Fruit fly (Drosophila melanogaster) whole organism, embryonic: ENCODE measurements around the gene Csk.

ENCODE experiments used
- Atf6 ChIP-seq: fragments of 200-800 bp; sonication (Bioruptor generic); IDR thresholded peaks from 2 replicates; pipeline ENCODE4 v1.3.6; 2022; ENCODE audit warnings: missing biosample characterization, missing genetic modification characterization
- Awh ChIP-seq: fragments of 200-800 bp; sonication (Bioruptor generic); IDR thresholded peaks from 2 replicates; pipeline ENCODE4, ENCODE4 v1.3.6; 2022; ENCODE audit warnings: missing biosample characterization, missing genetic modification characterization
- Blimp-1 ChIP-seq: fragments of 200-800 bp; sonication (Bioruptor generic); optimal IDR thresholded peaks from 3 replicates; lab custom pipeline; 2018; ENCODE audit warnings: missing biosample characterization, missing genetic modification characterization, mild to moderate bottlenecking, moderate library complexity, missing genetic modification reagents
- CG10543 ChIP-seq: fragments of 200-800 bp; sonication (Bioruptor generic); optimal IDR thresholded peaks from 3 replicates; lab custom pipeline; 2017; ENCODE audit warnings: missing biosample characterization, mild to moderate bottlenecking, missing genetic modification characterization, moderate library complexity
- CG11695 ChIP-seq: fragments of 200-800 bp; sonication (Bioruptor generic); IDR thresholded peaks from 3 replicates; pipeline ENCODE4 v1.3.6; 2022; ENCODE audit warnings: missing biosample characterization, missing genetic modification characterization
- CG13287 ChIP-seq: fragments of 200-800 bp; sonication (Bioruptor generic); IDR thresholded peaks from 2 replicates; pipeline ENCODE4 v1.3.6; 2022; ENCODE audit warnings: missing biosample characterization, missing genetic modification characterization; ENCODE audit not compliant: partially characterized antibody
- CG15269 ChIP-seq: fragments of 200-800 bp; sonication (Bioruptor generic); optimal IDR thresholded peaks from 2 replicates; lab custom pipeline; 2018; ENCODE audit warnings: missing biosample characterization, mild to moderate bottlenecking, missing genetic modification characterization, moderate library complexity
- CG1603 ChIP-seq: fragments of 200-800 bp; sonication (Bioruptor generic); optimal IDR thresholded peaks from 2 replicates; lab custom pipeline; 2019; ENCODE audit warnings: missing biosample characterization, mild to moderate bottlenecking, missing genetic modification characterization, moderate library complexity
- CG16813 ChIP-seq: fragments of 200-800 bp; sonication (Bioruptor generic); IDR thresholded peaks from 3 replicates; pipeline ENCODE4 v1.3.6; 2022; ENCODE audit warnings: missing biosample characterization, missing genetic modification characterization; ENCODE audit not compliant: partially characterized antibody
- CG16863 ChIP-seq: fragments of 200-800 bp; sonication (Bioruptor generic); optimal IDR thresholded peaks from 3 replicates; lab custom pipeline; 2016; ENCODE audit warnings: missing biosample characterization, missing genetic modification characterization
- CG2889 ChIP-seq: fragments of 200-800 bp; sonication (Bioruptor generic); IDR thresholded peaks from 3 replicates; pipeline ENCODE4 v1.3.6; 2022; ENCODE audit warnings: missing biosample characterization, missing genetic modification characterization
- CG32772 ChIP-seq: fragments of 200-800 bp; sonication (Bioruptor generic); IDR thresholded peaks from 2 replicates; pipeline ENCODE4 v1.3.6; 2022; ENCODE audit warnings: missing biosample characterization, missing genetic modification characterization
- CG4854 ChIP-seq: fragments of 200-800 bp; sonication (Bioruptor generic); optimal IDR thresholded peaks from 2 replicates; lab custom pipeline; 2016; ENCODE audit warnings: missing biosample characterization, missing genetic modification characterization, inconsistent platforms
- CG5953 ChIP-seq: fragments of 200-800 bp; sonication (Bioruptor generic); IDR thresholded peaks from 2 replicates; pipeline ENCODE4 v1.3.6; 2022; ENCODE audit warnings: missing biosample characterization, missing genetic modification characterization
- CG6272 ChIP-seq: fragments of 200-800 bp; sonication (Bioruptor generic); IDR thresholded peaks from 2 replicates; pipeline ENCODE4 v1.3.6; 2022; ENCODE audit warnings: missing biosample characterization, missing genetic modification characterization
- CG6654 ChIP-seq: fragments of 200-800 bp; sonication (Bioruptor generic); optimal IDR thresholded peaks from 2 replicates; lab custom pipeline; 2017; ENCODE audit warnings: missing biosample characterization, mild to moderate bottlenecking, missing genetic modification characterization
- CG7372 ChIP-seq: fragments of 200-800 bp; sonication (Bioruptor generic); IDR thresholded peaks from 2 replicates; pipeline ENCODE4 v1.3.6; 2022; ENCODE audit warnings: missing biosample characterization, missing genetic modification characterization
- CG9932 ChIP-seq: fragments of 200-800 bp; sonication (Bioruptor generic); IDR thresholded peaks from 2 replicates; pipeline ENCODE4 v1.3.6; 2022; ENCODE audit warnings: missing biosample characterization, missing genetic modification characterization
- CHES-1-like ChIP-seq: fragments of 200-800 bp; sonication (Bioruptor generic); optimal IDR thresholded peaks from 2 replicates; lab custom pipeline; 2016; ENCODE audit warnings: missing biosample characterization, missing genetic modification characterization
- Dref ChIP-seq: fragments of 200-800 bp; sonication (Bioruptor generic); IDR thresholded peaks from 2 replicates; pipeline ENCODE4 v1.3.6; 2022; ENCODE audit warnings: missing biosample characterization, missing genetic modification characterization
- Drgx ChIP-seq: fragments of 200-800 bp; sonication (Bioruptor generic); IDR thresholded peaks from 2 replicates; pipeline ENCODE4 v1.3.6; 2022; ENCODE audit warnings: missing biosample characterization, missing genetic modification characterization
- Elba2 ChIP-seq: fragments of 200-800 bp; sonication (Bioruptor generic); optimal IDR thresholded peaks from 3 replicates; lab custom pipeline; 2016; ENCODE audit warnings: missing biosample characterization, missing genetic modification characterization
- Ets97D ChIP-seq: fragments of 200-800 bp; sonication (Bioruptor generic); optimal IDR thresholded peaks from 3 replicates; lab custom pipeline; 2016; ENCODE audit warnings: missing biosample characterization, missing genetic modification characterization
- Fer1 ChIP-seq: fragments of 200-800 bp; sonication (Bioruptor generic); optimal IDR thresholded peaks from 2 replicates; lab custom pipeline; 2017; ENCODE audit warnings: missing biosample characterization, mild to moderate bottlenecking, missing genetic modification characterization
- Fer2 ChIP-seq: fragments of 200-800 bp; sonication (Bioruptor generic); optimal IDR thresholded peaks from 2 replicates; lab custom pipeline; 2018; ENCODE audit warnings: missing biosample characterization, mild to moderate bottlenecking, missing genetic modification characterization, moderate library complexity
- HLH4C ChIP-seq: fragments of 200-800 bp; sonication (Bioruptor generic); IDR thresholded peaks from 3 replicates; pipeline ENCODE4 v1.3.6; 2022; ENCODE audit warnings: missing biosample characterization, missing genetic modification characterization; ENCODE audit not compliant: partially characterized antibody
- Hr51 ChIP-seq, 2 experiments: fragments of 200-800 bp; sonication (Bioruptor generic); optimal IDR thresholded peaks; 2 replicates in 1 of 2; 3 replicates in 1 of 2; lab custom pipeline; 2016 to 2018; ENCODE audit warnings: missing biosample characterization in 2 of 2, missing genetic modification characterization in 2 of 2, mild to moderate bottlenecking in 1 of 2, moderate library complexity in 1 of 2
- Pdp1 ChIP-seq, 2 experiments: fragments of 200-800 bp; sonication (Bioruptor generic); optimal IDR thresholded peaks; 3 replicates each; lab custom pipeline; 2016; ENCODE audit warnings: missing biosample characterization in 2 of 2, missing genetic modification characterization in 2 of 2, mild to moderate bottlenecking in 1 of 2, moderate library complexity in 1 of 2
- YL-1 ChIP-seq: fragments of 200-800 bp; sonication (Bioruptor generic); optimal IDR thresholded peaks from 3 replicates; lab custom pipeline; 2017; ENCODE audit warnings: missing biosample characterization, mild to moderate bottlenecking, missing genetic modification characterization
- ap ChIP-seq: fragments of 200-800 bp; sonication (Bioruptor generic); IDR thresholded peaks from 2 replicates; pipeline ENCODE4 v1.3.6; 2022; ENCODE audit warnings: missing biosample characterization, missing genetic modification characterization
- ase ChIP-seq: fragments of 200-800 bp; sonication (Bioruptor generic); IDR thresholded peaks from 3 replicates; pipeline ENCODE4 v1.3.6; 2022; ENCODE audit warnings: missing biosample characterization, missing genetic modification characterization
- cad ChIP-seq: fragments of >200 bp; optimal IDR thresholded peaks from 2 replicates; lab custom pipeline; 2017; ENCODE audit warnings: missing biosample characterization, missing genetic modification characterization
- crol ChIP-seq: fragments of 200-800 bp; sonication (Bioruptor generic); IDR thresholded peaks from 2 replicates; pipeline ENCODE4 v1.3.6; 2022; ENCODE audit warnings: missing biosample characterization, missing genetic modification characterization
- danr ChIP-seq: fragments of 200-800 bp; sonication (Bioruptor generic); IDR thresholded peaks from 2 replicates; pipeline ENCODE4 v1.3.6; 2022; ENCODE audit warnings: missing biosample characterization, missing genetic modification characterization
- dati ChIP-seq: fragments of 200-800 bp; sonication (Bioruptor generic); IDR thresholded peaks from 2 replicates; pipeline ENCODE4 v1.3.6; 2022; ENCODE audit warnings: missing biosample characterization, missing genetic modification characterization
- fd102C ChIP-seq: fragments of 200-800 bp; sonication (Bioruptor generic); optimal IDR thresholded peaks from 2 replicates; lab custom pipeline; 2018; ENCODE audit warnings: missing biosample characterization, mild to moderate bottlenecking, missing genetic modification characterization, moderate library complexity
- ftz-f1 ChIP-seq: fragments of 200-800 bp; sonication (Bioruptor generic); optimal IDR thresholded peaks from 2 replicates; lab custom pipeline; 2016; ENCODE audit warnings: missing biosample characterization, missing genetic modification characterization
- lbe ChIP-seq: fragments of 200-800 bp; sonication (Bioruptor generic); optimal IDR thresholded peaks from 2 replicates; lab custom pipeline; 2016; ENCODE audit warnings: missing biosample characterization, mild to moderate bottlenecking, missing genetic modification characterization
- nau ChIP-seq: fragments of 200-800 bp; sonication (Bioruptor generic); optimal IDR thresholded peaks from 3 replicates; lab custom pipeline; 2017; ENCODE audit warnings: missing biosample characterization, mild to moderate bottlenecking, missing genetic modification characterization, missing genetic modification reagents
- nmo ChIP-seq: fragments of 200-800 bp; sonication (Bioruptor generic); optimal IDR thresholded peaks from 2 replicates; lab custom pipeline; 2018; ENCODE audit warnings: missing biosample characterization, mild to moderate bottlenecking, missing genetic modification characterization, moderate library complexity
- otp ChIP-seq: fragments of 200-800 bp; sonication (Bioruptor generic); IDR thresholded peaks from 3 replicates; pipeline ENCODE4, ENCODE4 v1.3.6; 2022; ENCODE audit warnings: missing biosample characterization, missing genetic modification characterization
- pho ChIP-seq: fragments of 200-800 bp; sonication (Bioruptor generic); optimal IDR thresholded peaks from 2 replicates; lab custom pipeline; 2016; ENCODE audit warnings: missing biosample characterization, missing genetic modification characterization
- sens ChIP-seq: fragments of 200-800 bp; sonication (Bioruptor generic); peaks from one replicate; lab custom pipeline; 2016; ENCODE audit warnings: missing biosample characterization, missing genetic modification characterization
- sima ChIP-seq: fragments of 200-800 bp; sonication (Bioruptor generic); optimal IDR thresholded peaks from 2 replicates; lab custom pipeline; 2016; ENCODE audit warnings: missing biosample characterization, missing genetic modification characterization
- sob ChIP-seq: fragments of 200-800 bp; sonication (Bioruptor generic); IDR thresholded peaks from 2 replicates; pipeline ENCODE4 v1.3.6; 2022; ENCODE audit warnings: missing biosample characterization, missing genetic modification characterization
- tna ChIP-seq: fragments of 200-800 bp; sonication (Bioruptor generic); IDR thresholded peaks from 2 replicates; pipeline ENCODE4 v1.3.6; 2022; ENCODE audit warnings: missing biosample characterization, missing genetic modification characterization; ENCODE audit not compliant: partially characterized antibody
- vfl ChIP-seq: fragments of 200-800 bp; sonication (Bioruptor generic); optimal IDR thresholded peaks from 2 replicates; lab custom pipeline; 2016; ENCODE audit warnings: missing biosample characterization, missing genetic modification characterization
- zen2 ChIP-seq: fragments of 200-800 bp; sonication (Bioruptor generic); IDR thresholded peaks from 3 replicates; pipeline ENCODE4 v1.3.6; 2022; ENCODE audit warnings: missing biosample characterization, missing genetic modification characterization; ENCODE audit not compliant: partially characterized antibody

Csk gene

dm6 chr3R:11614507-11614906, 36.0 kb downstream of the Csk start:
- no peak for TF ChIP-seq CG16813 (GFP tag; lab: Robert Waterston, UW)
- no peak for TF ChIP-seq CG2889
- peak; percentile 54; the same call in 1 of the 2 replicates for TF ChIP-seq Drgx (GFP tag; lab: Robert Waterston, UW)
- no peak for TF ChIP-seq HLH4C (GFP tag; lab: Robert Waterston, UW)
- no peak for TF ChIP-seq CG6654
- no peak for TF ChIP-seq vfl (GFP tag; lab: Kevin White, UChicago)
- no peak for TF ChIP-seq CG10543 (GFP tag; lab: Kevin White, UChicago)
- TF ChIP-seq dati (GFP tag; lab: Robert Waterston, UW), result no peak
- TF ChIP-seq YL-1, result no peak
- TF ChIP-seq CG6272 (GFP tag; lab: Robert Waterston, UW), result no peak
- no peak for TF ChIP-seq Pdp1 (GFP tag; optimal IDR thresholded peaks at IDR 0.05; lab: Kevin White, UChicago)
- no peak for TF ChIP-seq CG9932
- TF ChIP-seq lbe, result peak; percentile 26
- TF ChIP-seq Hr51 (GFP tag; optimal IDR thresholded peaks at IDR 0.05; lab: Kevin White, UChicago), result no peak
- TF ChIP-seq fd102C (GFP tag; lab: Kevin White, UChicago), result no peak
- no peak for TF ChIP-seq Fer1 (GFP tag; lab: Kevin White, UChicago)
- TF ChIP-seq CG11695 (GFP tag; lab: Robert Waterston, UW), result no peak
- no peak for TF ChIP-seq CG7372

DNA sequence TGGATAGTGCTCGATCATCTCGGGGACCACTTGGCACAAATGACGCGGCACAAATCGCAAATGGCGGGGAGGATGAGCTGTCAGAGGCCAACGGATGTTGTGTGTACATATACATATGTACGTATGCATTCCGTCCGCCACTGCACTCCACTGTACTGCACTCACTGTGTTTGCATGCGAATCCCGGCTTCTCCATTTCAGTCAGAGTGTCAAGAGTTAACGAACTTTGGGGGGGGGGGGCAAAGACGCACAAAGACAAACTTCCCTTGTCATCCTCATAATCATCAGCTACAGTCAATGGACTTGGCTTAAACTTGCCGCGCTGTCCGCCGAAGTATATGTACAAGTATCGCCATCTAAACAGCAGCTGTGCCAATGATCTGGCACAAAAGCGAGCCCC, 36.4 kb downstream of the Csk start:
- TF ChIP-seq Elba2 (GFP tag; lab: Kevin White, UChicago) (no peak), Atf6 (GFP tag; lab: Robert Waterston, UW) (no peak), sens (peak; percentile 25), crol (0 out of 2 replicates have a peak, but pooled peaks have one; percentile 15), ase (GFP tag; lab: Robert Waterston, UW) (0 out of 3 replicates have a peak, but pooled peaks have one; percentile 6), CG13287 (GFP tag; lab: Robert Waterston, UW) (no peak)

DNA sequence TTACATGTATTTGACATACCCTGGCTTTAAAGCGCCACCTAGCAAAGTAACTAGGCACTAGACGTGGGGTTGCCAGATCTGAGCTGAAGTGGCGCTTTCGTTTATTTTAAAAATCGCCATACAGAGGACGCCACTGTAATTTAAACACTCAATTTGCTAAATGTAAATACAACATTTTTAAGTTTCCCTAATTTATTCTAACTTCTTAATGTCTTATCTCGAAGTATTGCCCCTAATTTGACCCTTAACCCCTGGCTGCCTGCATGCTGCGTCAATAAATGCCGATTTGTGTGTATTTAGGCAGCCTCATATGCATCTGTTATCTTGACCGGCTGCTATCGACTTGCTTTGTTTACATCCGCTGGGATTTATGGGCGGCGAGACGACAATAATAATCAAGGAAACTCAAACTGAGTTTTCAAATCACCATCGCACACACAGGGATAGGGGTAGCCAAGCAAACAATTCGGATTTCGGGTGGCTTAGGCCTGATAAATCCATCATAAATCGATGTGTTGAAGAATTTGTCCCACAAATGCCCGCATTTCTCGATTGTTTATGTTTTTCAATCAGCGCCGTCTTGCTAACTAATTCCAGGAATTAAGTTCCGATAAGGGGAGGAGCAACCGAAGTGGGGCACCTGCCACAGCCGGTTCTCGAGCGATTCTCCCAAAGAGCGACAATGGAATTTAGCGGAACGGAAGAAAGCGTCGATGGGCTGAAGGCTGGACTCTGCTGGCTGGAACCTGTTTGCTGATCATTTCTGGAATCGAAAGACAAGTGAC, 37.1 kb downstream of the Csk start:
- TF ChIP-seq cad (no peak), CG32772 (GFP tag; lab: Robert Waterston, UW) (peak; percentile 74), zen2 (GFP tag; lab: Robert Waterston, UW) (no peak), CHES-1-like (GFP tag; lab: Kevin White, UChicago) (no peak), ap (GFP tag; lab: Robert Waterston, UW) (peak; percentile 11; the same call in 1 of the 2 replicates), pho (GFP tag; lab: Kevin White, UChicago) (peak; percentile 43), sob (GFP tag; lab: Robert Waterston, UW) (peak; percentile 81), CG4854 (GFP tag; lab: Kevin White, UChicago) (peak; percentile 65), sima (GFP tag; lab: Kevin White, UChicago) (no peak), CG16863 (peak; percentile 34), Dref (GFP tag; lab: Robert Waterston, UW) (no peak), otp (GFP tag; lab: Robert Waterston, UW) (peak; percentile 60; the same call in 1 of the 3 replicates), danr (GFP tag; lab: Robert Waterston, UW) (peak; percentile 60), Ets97D (GFP tag; lab: Kevin White, UChicago) (peak; percentile 50), Blimp-1 (GFP tag; lab: Kevin White, UChicago) (peak; percentile 47), tna (GFP tag; lab: Robert Waterston, UW) (no peak), Fer2 (no peak), CG15269 (tag; lab: Kevin White, UChicago) (peak; percentile 34), nmo (peak; percentile 66), CG1603 (tag; lab: Kevin White, UChicago) (peak; percentile 48), CG5953 (GFP tag; lab: Robert Waterston, UW) (no peak), nau (GFP tag; lab: Kevin White, UChicago) (peak; percentile 18), Awh (GFP tag; lab: Robert Waterston, UW) (peak; percentile 24; the same call in 1 of the 2 replicates), ftz-f1 (GFP tag; lab: Kevin White, UChicago) (no peak)
